Worm (Caenorhabditis elegans): ENCODE data around the gene T28A8.5.

DNA sequence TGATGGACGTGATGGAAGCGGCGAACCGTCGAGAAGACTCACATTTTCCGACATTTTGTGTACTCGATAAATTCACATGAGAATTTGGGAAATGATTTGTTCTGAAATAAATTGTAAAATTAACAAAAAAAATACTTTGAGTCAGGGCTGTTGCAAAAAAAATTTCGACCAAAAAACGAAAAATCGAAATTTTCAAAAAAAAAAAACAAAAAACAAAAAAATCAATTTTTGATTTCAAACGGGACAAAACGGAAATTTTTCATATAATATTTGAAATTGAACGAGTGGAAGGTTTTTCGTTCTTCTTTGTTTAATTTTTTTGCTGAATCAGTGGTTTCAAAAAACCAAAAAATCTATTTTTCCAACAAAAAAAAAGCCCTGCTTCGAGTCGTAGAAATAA, 46.2 kb upstream of the T28A8.5 start, which contains the start of gene cua-1:
- no peak for TF ChIP-seq ama-1 (optimal IDR thresholded peaks at IDR 0.05)
- TF ChIP-seq scrt-1 (GFP tag; IDR thresholded peaks at IDR 0.05): no peak
- no peak for TF ChIP-seq hnd-1 (tag; optimal IDR thresholded peaks at IDR 0.05)
- no peak for TF ChIP-seq pes-1 (GFP tag; IDR thresholded peaks at IDR 0.05)
- no peak for TF ChIP-seq tbx-11 (GFP tag; IDR thresholded peaks at IDR 0.05)
- TF ChIP-seq F13C5.2 (tag; optimal IDR thresholded peaks at IDR 0.05): no peak
- no peak for TF ChIP-seq flt-1 (GFP tag; IDR thresholded peaks at IDR 0.05)

All from whole organism, early embryonic.